Fruit fly (Drosophila melanogaster) whole organism, embryonic: ENCODE results near the gene SKIP.

Source experiments
- Bteb2 ChIP-seq: fragments of 200-800 bp; sonication (Bioruptor generic); optimal IDR thresholded peaks from 2 replicates; lab custom pipeline; 2016; ENCODE audit warnings: missing biosample characterization, missing genetic modification characterization
- CG12299 ChIP-seq: fragments of 200-800 bp; sonication (Bioruptor generic); optimal IDR thresholded peaks from 2 replicates; lab custom pipeline; 2018; ENCODE audit warnings: missing biosample characterization, mild to moderate bottlenecking, missing genetic modification characterization
- CG15514 ChIP-seq: fragments of 200-800 bp; sonication (Bioruptor generic); optimal IDR thresholded peaks from 3 replicates; lab custom pipeline; 2017; ENCODE audit warnings: missing biosample characterization, missing genetic modification characterization, mild to moderate bottlenecking, moderate library complexity, missing genetic modification reagents
- CG16813 ChIP-seq: fragments of 200-800 bp; sonication (Bioruptor generic); IDR thresholded peaks from 3 replicates; pipeline ENCODE4 v1.3.6; 2022; ENCODE audit warnings: missing biosample characterization, missing genetic modification characterization; ENCODE audit not compliant: partially characterized antibody
- CG17912 ChIP-seq: fragments of 200-800 bp; sonication (Bioruptor generic); optimal IDR thresholded peaks from 2 replicates; lab custom pipeline; 2018; ENCODE audit warnings: missing biosample characterization, mild to moderate bottlenecking, missing genetic modification characterization
- CG18262 ChIP-seq: fragments of 200-800 bp; optimal IDR thresholded peaks from 3 replicates; lab custom pipeline; 2019; ENCODE audit warnings: missing biosample characterization, mild to moderate bottlenecking, missing genetic modification characterization, moderate library complexity
- CG2120 ChIP-seq: fragments of 200-800 bp; sonication (Bioruptor generic); optimal IDR thresholded peaks from 3 replicates; lab custom pipeline; 2016; ENCODE audit warnings: missing biosample characterization, missing genetic modification characterization
- CG2889 ChIP-seq: fragments of 200-800 bp; sonication (Bioruptor generic); IDR thresholded peaks from 3 replicates; pipeline ENCODE4 v1.3.6; 2022; ENCODE audit warnings: missing biosample characterization, missing genetic modification characterization
- CG31441 ChIP-seq: fragments of 200-800 bp; sonication (Bioruptor generic); IDR thresholded peaks from 2 replicates; pipeline ENCODE4 v1.3.6; 2022; ENCODE audit warnings: missing biosample characterization, missing genetic modification characterization
- CG34224 ChIP-seq: fragments of 200-800 bp; sonication (Bioruptor generic); IDR thresholded peaks from 3 replicates; pipeline ENCODE4 v1.3.6; 2022; ENCODE audit warnings: missing biosample characterization, missing genetic modification characterization; ENCODE audit not compliant: partially characterized antibody
- CG34422 ChIP-seq: fragments of 200-800 bp; sonication (Bioruptor generic); IDR thresholded peaks from 3 replicates; pipeline ENCODE4 v1.3.6; 2022; ENCODE audit warnings: missing biosample characterization, missing genetic modification characterization
- CG3726 ChIP-seq: fragments of 200-800 bp; sonication (Bioruptor generic); IDR thresholded peaks from 3 replicates; pipeline ENCODE4, ENCODE4 v1.3.6; 2022; ENCODE audit warnings: missing biosample characterization, missing genetic modification characterization
- CG4328 ChIP-seq: fragments of 200-800 bp; sonication (Bioruptor generic); optimal IDR thresholded peaks from 3 replicates; lab custom pipeline; 2017; ENCODE audit warnings: missing biosample characterization, missing genetic modification reagents, missing genetic modification characterization
- CG43689 ChIP-seq: fragments of 200-800 bp; sonication (Bioruptor generic); IDR thresholded peaks from 2 replicates; pipeline ENCODE4 v1.3.6; 2022; ENCODE audit warnings: missing biosample characterization, missing genetic modification characterization
- CG4820 ChIP-seq: fragments of 200-800 bp; sonication (Bioruptor generic); optimal IDR thresholded peaks from 3 replicates; lab custom pipeline; 2016; ENCODE audit warnings: missing biosample characterization, missing genetic modification characterization
- CG6175 ChIP-seq: fragments of 200-800 bp; sonication (Bioruptor generic); IDR thresholded peaks from 3 replicates; pipeline ENCODE4 v1.3.6; 2022; ENCODE audit warnings: missing biosample characterization, missing genetic modification characterization
- CG7745 ChIP-seq: fragments of 200-800 bp; sonication (Bioruptor generic); optimal IDR thresholded peaks from 2 replicates; lab custom pipeline; 2018; ENCODE audit warnings: missing biosample characterization, mild to moderate bottlenecking, missing genetic modification characterization, moderate library complexity
- CG9797 ChIP-seq: fragments of 200-800 bp; sonication (Bioruptor generic); optimal IDR thresholded peaks from 3 replicates; lab custom pipeline; 2018; ENCODE audit warnings: missing biosample characterization, mild to moderate bottlenecking, missing genetic modification characterization
- CHES-1-like ChIP-seq: fragments of 200-800 bp; sonication (Bioruptor generic); optimal IDR thresholded peaks from 2 replicates; lab custom pipeline; 2016; ENCODE audit warnings: missing biosample characterization, missing genetic modification characterization
- Chrac-16 ChIP-seq: fragments of 200-800 bp; sonication (Bioruptor generic); optimal IDR thresholded peaks from 3 replicates; lab custom pipeline; 2016; ENCODE audit warnings: missing biosample characterization, missing genetic modification characterization
- Hr78 ChIP-seq, 2 experiments: fragments of 200-800 bp in 1 of 2; fragments of >200 bp in 1 of 2; sonication (Bioruptor generic) in 1 of 2; optimal IDR thresholded peaks; 2 replicates each; lab custom pipeline; 2017 to 2019; ENCODE audit warnings: missing biosample characterization in 2 of 2, missing genetic modification characterization in 2 of 2, mild to moderate bottlenecking in 1 of 2, moderate library complexity in 1 of 2
- Lim3 ChIP-seq: fragments of 200-800 bp; sonication (Bioruptor generic); IDR thresholded peaks from 2 replicates; pipeline ENCODE4 v1.3.6; 2022; ENCODE audit warnings: missing biosample characterization, missing genetic modification characterization
- Max ChIP-seq: fragments of 200-800 bp; sonication (Bioruptor generic); optimal IDR thresholded peaks from 2 replicates; lab custom pipeline; 2016; ENCODE audit warnings: missing biosample characterization, mild to moderate bottlenecking, missing genetic modification characterization
- NfI ChIP-seq: fragments of 200-800 bp; sonication (Bioruptor generic); optimal IDR thresholded peaks from 3 replicates; lab custom pipeline; 2018; ENCODE audit warnings: missing biosample characterization, mild to moderate bottlenecking, missing genetic modification characterization, moderate library complexity
- Rx ChIP-seq: fragments of 200-800 bp; sonication (Bioruptor generic); IDR thresholded peaks from 2 replicates; pipeline ENCODE4 v1.3.6; 2022; ENCODE audit warnings: missing biosample characterization, missing genetic modification characterization
- Six4 ChIP-seq: fragments of 200-800 bp; sonication (Bioruptor generic); optimal IDR thresholded peaks from 2 replicates; lab custom pipeline; 2016; ENCODE audit warnings: missing biosample characterization, missing genetic modification characterization
- Sry-β ChIP-seq: fragments of 200-800 bp; sonication (Bioruptor generic); optimal IDR thresholded peaks from 2 replicates; lab custom pipeline; 2018; ENCODE audit warnings: missing biosample characterization, mild to moderate bottlenecking, missing genetic modification characterization, moderate library complexity
- Ssrp ChIP-seq: fragments of 200-800 bp; sonication (Bioruptor generic); optimal IDR thresholded peaks from 2 replicates; lab custom pipeline; 2018; ENCODE audit warnings: missing biosample characterization, mild to moderate bottlenecking, missing genetic modification characterization, moderate library complexity
- Xrp1 ChIP-seq: fragments of 200-800 bp; sonication (Bioruptor generic); IDR thresholded peaks from 2 replicates; pipeline ENCODE4 v1.3.6; 2022; ENCODE audit warnings: missing biosample characterization, missing genetic modification characterization
- ab ChIP-seq: fragments of 200-800 bp; sonication (Bioruptor generic); optimal IDR thresholded peaks from 2 replicates; lab custom pipeline; 2016; ENCODE audit warnings: missing biosample characterization, missing genetic modification characterization
- ara ChIP-seq: fragments of 200-800 bp; sonication (Bioruptor generic); IDR thresholded peaks from 2 replicates; pipeline ENCODE4 v1.3.6; 2022; ENCODE audit warnings: missing biosample characterization, missing genetic modification characterization
- bowl ChIP-seq: fragments of 200-800 bp; sonication (Bioruptor generic); IDR thresholded peaks from 2 replicates; pipeline ENCODE4 v1.3.6; 2022; ENCODE audit warnings: missing biosample characterization, missing genetic modification characterization
- ewg ChIP-seq: fragments of 200-800 bp; sonication (Bioruptor generic); optimal IDR thresholded peaks from 3 replicates; lab custom pipeline; 2017; ENCODE audit warnings: mild to moderate bottlenecking, missing biosample characterization, missing genetic modification reagents, missing genetic modification characterization
- eyg ChIP-seq: fragments of 200-800 bp; sonication (Bioruptor generic); optimal IDR thresholded peaks from 3 replicates; lab custom pipeline; 2016; ENCODE audit warnings: missing biosample characterization, missing genetic modification characterization
- gsb-n ChIP-seq: fragments of 200-800 bp; sonication (Bioruptor generic); optimal IDR thresholded peaks from 3 replicates; lab custom pipeline; 2018; ENCODE audit warnings: missing biosample characterization, mild to moderate bottlenecking, missing genetic modification characterization
- ham ChIP-seq: fragments of 200-800 bp; sonication (Bioruptor generic); IDR thresholded peaks from 2 replicates; pipeline ENCODE4 v1.3.6; 2022; ENCODE audit warnings: missing biosample characterization, missing genetic modification characterization
- hbn ChIP-seq: fragments of 200-800 bp; sonication (Bioruptor generic); IDR thresholded peaks from 2 replicates; pipeline ENCODE4 v1.3.6; 2022; ENCODE audit warnings: missing biosample characterization, missing genetic modification characterization; ENCODE audit not compliant: partially characterized antibody
- lola ChIP-seq, 3 experiments: fragments of >200 bp in 2 of 3; fragments of 200-800 bp in 1 of 3; sonication (Bioruptor generic) in 1 of 3; optimal IDR thresholded peaks; 2 replicates each; lab custom pipeline; 2017 to 2019; ENCODE audit warnings: missing biosample characterization in 3 of 3, missing genetic modification characterization in 3 of 3, mild to moderate bottlenecking in 1 of 3, moderate library complexity in 1 of 3
- odd ChIP-seq: fragments of 200-800 bp; sonication (Bioruptor generic); optimal IDR thresholded peaks from 2 replicates; lab custom pipeline; 2017; ENCODE audit warnings: missing biosample characterization, mild to moderate bottlenecking, missing genetic modification characterization
- onecut ChIP-seq: fragments of 200-800 bp; sonication (Bioruptor generic); IDR thresholded peaks from 2 replicates; pipeline ENCODE4 v1.3.6; 2022; ENCODE audit warnings: missing biosample characterization, missing genetic modification characterization
- org-1 ChIP-seq: fragments of 200-800 bp; sonication (Bioruptor generic); optimal IDR thresholded peaks from 2 replicates; lab custom pipeline; 2017; ENCODE audit warnings: missing biosample characterization, missing genetic modification characterization
- peb ChIP-seq: fragments of 200-800 bp; sonication (Bioruptor generic); IDR thresholded peaks from 2 replicates; pipeline ENCODE4 v1.3.6; 2022; ENCODE audit warnings: missing biosample characterization, missing genetic modification characterization
- pnt ChIP-seq: fragments of 200-800 bp; sonication (Bioruptor generic); optimal IDR thresholded peaks from 3 replicates; lab custom pipeline; 2016; ENCODE audit warnings: missing biosample characterization, missing genetic modification characterization
- repo ChIP-seq: fragments of 200-800 bp; sonication (Bioruptor generic); optimal IDR thresholded peaks from 2 replicates; lab custom pipeline; 2016; ENCODE audit warnings: missing biosample characterization, missing genetic modification characterization
- seq ChIP-seq: fragments of 200-800 bp; sonication (Bioruptor generic); IDR thresholded peaks from 2 replicates; pipeline ENCODE4 v1.3.6; 2022; ENCODE audit warnings: missing biosample characterization, missing genetic modification characterization
- sisA ChIP-seq: fragments of 200-800 bp; sonication (Bioruptor generic); IDR thresholded peaks from 2 replicates; pipeline ENCODE4 v1.3.6; 2022; ENCODE audit warnings: missing biosample characterization, missing genetic modification characterization
- stwl ChIP-seq: fragments of 200-800 bp; sonication (Bioruptor generic); optimal IDR thresholded peaks from 3 replicates; lab custom pipeline; 2018; ENCODE audit warnings: missing biosample characterization, mild to moderate bottlenecking, missing genetic modification characterization, moderate library complexity
- tll ChIP-seq, 2 experiments: fragments of 200-800 bp in 1 of 2; fragments of >200 bp in 1 of 2; sonication (Bioruptor generic) in 1 of 2; optimal IDR thresholded peaks; 2 replicates each; lab custom pipeline; 2017 to 2019; ENCODE audit warnings: missing biosample characterization in 2 of 2, missing genetic modification characterization in 2 of 2, mild to moderate bottlenecking in 1 of 2, moderate library complexity in 1 of 2
- ttk ChIP-seq: fragments of 200-800 bp; sonication (Bioruptor generic); IDR thresholded peaks from 2 replicates; pipeline ENCODE4 v2.1.2; 2022; ENCODE audit warnings: missing biosample characterization, missing genetic modification characterization

Gene SKIP

dm6 chr3R:22172454-22173413 lies 39.1 kb downstream of the SKIP start (continued):
- TF ChIP-seq bowl (no peak), ewg (GFP tag; lab: Kevin White, UChicago) (peak; percentile 25), CG15514 (GFP tag; lab: Kevin White, UChicago) (no peak), ttk (GFP tag; lab: Robert Waterston, UW) (0 out of 2 replicates have a peak, but pooled peaks have one; percentile 10), CG17912 (GFP tag; lab: Kevin White, UChicago) (no peak), Sry-β (no peak), repo (GFP tag; lab: Kevin White, UChicago) (no peak), CG7745 (tag; lab: Kevin White, UChicago) (no peak), CG3726 (GFP tag; lab: Robert Waterston, UW) (no peak), Max (GFP tag; lab: Kevin White, UChicago) (no peak), CG34224 (no peak), Lim3 (GFP tag; lab: Robert Waterston, UW) (no peak), CG12299 (tag; lab: Kevin White, UChicago) (no peak), CG31441 (GFP tag; lab: Robert Waterston, UW) (peak; percentile 55), peb (GFP tag; lab: Robert Waterston, UW) (no peak), Bteb2 (no peak), ara (no peak), CHES-1-like (no peak), ab (GFP tag; lab: Kevin White, UChicago) (no peak), org-1 (GFP tag; lab: Kevin White, UChicago) (no peak), CG2120 (no peak), pnt (no peak), Xrp1 (0 out of 2 replicates have a peak, but pooled peaks have one; percentile 18), tll (GFP tag; optimal IDR thresholded peaks at IDR 0.05; lab: Kevin White, UChicago) (no peak), Chrac-16 (GFP tag; lab: Kevin White, UChicago) (no peak), stwl (tag; lab: Kevin White, UChicago) (no peak), sisA (GFP tag; lab: Robert Waterston, UW) (no peak), CG9797 (no peak), eyg (GFP tag; lab: Kevin White, UChicago) (no peak), lola (GFP tag; optimal IDR thresholded peaks at IDR 0.05; lab: Kevin White, UChicago) (no peak), CG34422 (GFP tag; lab: Robert Waterston, UW) (peak; percentile 47; the same call in 2 of the 3 replicates), Rx (GFP tag; lab: Robert Waterston, UW) (no peak), Hr78 (GFP tag; optimal IDR thresholded peaks at IDR 0.05; lab: Kevin White, UChicago) (no peak), CG18262 (tag; lab: Kevin White, UChicago) (peak; percentile 32), Six4 (no peak), CG4820 (GFP tag; lab: Kevin White, UChicago) (peak; percentile 11), onecut (GFP tag; lab: Robert Waterston, UW) (no peak), CG4328 (GFP tag; lab: Kevin White, UChicago) (no peak), NfI (GFP tag; lab: Kevin White, UChicago) (peak; percentile 11), Ssrp (tag; lab: Kevin White, UChicago) (peak; percentile 22), CG16813 (no peak), seq (no peak; the same call in 1 of the 2 replicates), odd (GFP tag; lab: Kevin White, UChicago) (no peak), CG43689 (GFP tag; lab: Robert Waterston, UW) (no peak), hbn (GFP tag; lab: Robert Waterston, UW) (no peak), CG6175 (GFP tag; lab: Robert Waterston, UW) (no peak), CG2889 (no peak), gsb-n (tag; lab: Kevin White, UChicago) (no peak), ham (no peak)
